Fruit fly (Drosophila melanogaster) whole organism, pupa: ENCODE results near the gene Smg6.
A peak's percentile ranks its signal among the peaks of the same experiment; 100 is the strongest.

Experiments used
- CG14655 ChIP-seq: fragments of 200-800 bp; sonication (Bioruptor generic); optimal IDR thresholded peaks from 3 replicates; lab custom pipeline; 2017; ENCODE audit warnings: mild to moderate bottlenecking, missing biosample characterization, missing genetic modification reagents, missing genetic modification characterization
- CG15710 ChIP-seq: fragments of 200-800 bp; sonication (Bioruptor generic); optimal IDR thresholded peaks from 2 replicates; lab custom pipeline; 2018; ENCODE audit warnings: missing biosample characterization, mild to moderate bottlenecking, missing genetic modification characterization, moderate library complexity
- CG4496 ChIP-seq: fragments of 200-800 bp; sonication (Bioruptor generic); IDR thresholded peaks from 3 replicates; pipeline ENCODE4 v1.3.6; 2022; ENCODE audit warnings: missing biosample characterization, missing genetic modification characterization
- CG8301 ChIP-seq: fragments of 200-800 bp; sonication (Bioruptor generic); optimal IDR thresholded peaks from 2 replicates; lab custom pipeline; 2018; ENCODE audit warnings: missing biosample characterization, mild to moderate bottlenecking, missing genetic modification characterization
- CG9948 ChIP-seq: fragments of 200-800 bp; sonication (Bioruptor generic); optimal IDR thresholded peaks from 2 replicates; lab custom pipeline; 2018; ENCODE audit warnings: missing biosample characterization, mild to moderate bottlenecking, missing genetic modification characterization, moderate library complexity
- rn ChIP-seq: fragments of 200-800 bp; sonication (Bioruptor generic); IDR thresholded peaks from 2 replicates; pipeline ENCODE4 v1.3.6; 2022; ENCODE audit warnings: missing biosample characterization, missing genetic modification characterization

- no peak for TF ChIP-seq CG14655
- TF ChIP-seq CG9948 (tag; lab: Kevin White, UChicago): no peak
- no peak for TF ChIP-seq rn
- no peak for TF ChIP-seq CG15710 (tag; lab: Kevin White, UChicago)
- TF ChIP-seq CG8301: no peak
- TF ChIP-seq CG4496: 0 out of 3 replicates have a peak, but pooled peaks have one; percentile 24
Measured at dm6 chr3R:24985029-24985685, 48.1 kb downstream of the Smg6 start.
